Fruit fly (Drosophila melanogaster): ENCODE measurements around the gene Naa40.
A peak's percentile ranks its signal among the peaks of the same experiment; 100 is the strongest.

Gene Naa40

dm6 chr3R:29736678-29737093 is 11.9 kb upstream of the Naa40 start, which contains the start of the genes CG7601 and CIA30 (continued):
- peak; percentile 100 for TF ChIP-seq MBD-R2 (GFP tag; IDR thresholded peaks at IDR 0.05)
- TF ChIP-seq Xrp1 (GFP tag; IDR thresholded peaks at IDR 0.05), result peak; percentile 100
- peak; percentile 99 for TF ChIP-seq CG2889 (GFP tag; IDR thresholded peaks at IDR 0.05)
- TF ChIP-seq CG4707 (GFP tag; optimal IDR thresholded peaks at IDR 0.05), result peak; percentile 84
- TF ChIP-seq ato (GFP tag; IDR thresholded peaks at IDR 0.05; ENCODE audit: partially characterized antibody), result peak; percentile 63; the same call in 1 of the 2 replicates
- TF ChIP-seq gsb (GFP tag; IDR thresholded peaks at IDR 0.05), result peak; percentile 100
- peak; percentile 92 for TF ChIP-seq CG3838 (GFP tag; optimal IDR thresholded peaks at IDR 0.05)
- peak; percentile 99 for TF ChIP-seq Dip3 (GFP tag; optimal IDR thresholded peaks at IDR 0.05)
- TF ChIP-seq wdn (GFP tag; IDR thresholded peaks at IDR 0.05), result peak; percentile 100
- TF ChIP-seq CG2712 (tag; optimal IDR thresholded peaks at IDR 0.05), result peak; percentile 98
- TF ChIP-seq CG10366 (GFP tag; IDR thresholded peaks at IDR 0.05), result peak; percentile 100
- TF ChIP-seq CG3281 (GFP tag; optimal IDR thresholded peaks at IDR 0.05), result peak; percentile 97
- TF ChIP-seq CG12155 (GFP tag; optimal IDR thresholded peaks at IDR 0.05), result peak; percentile 96
- TF ChIP-seq zfh1 (GFP tag; IDR thresholded peaks at IDR 0.05), result peak; percentile 100
- peak; percentile 100 for TF ChIP-seq Abd-B (GFP tag; optimal IDR thresholded peaks at IDR 0.05)
- peak; percentile 99 for TF ChIP-seq fd96Cb (tag; optimal IDR thresholded peaks at IDR 0.05)
- TF ChIP-seq abd-A (tag; optimal IDR thresholded peaks at IDR 0.05), result no peak
- peak; percentile 92 for TF ChIP-seq CG1529 (GFP tag; optimal IDR thresholded peaks at IDR 0.05)
- peak; percentile 98 for TF ChIP-seq en (GFP tag; optimal IDR thresholded peaks at IDR 0.05)
- TF ChIP-seq hb (GFP tag; IDR thresholded peaks at IDR 0.05; ENCODE audit: partially characterized antibody), result no peak
- peak; percentile 100 for TF ChIP-seq CG7372 (GFP tag; IDR thresholded peaks at IDR 0.05)
- TF ChIP-seq zfh2 (GFP tag; optimal IDR thresholded peaks at IDR 0.05), result peak; percentile 99
- TF ChIP-seq twi (tag; optimal IDR thresholded peaks at IDR 0.05), result no peak
- TF ChIP-seq CG7786 (GFP tag; optimal IDR thresholded peaks at IDR 0.05), result peak; percentile 99
- peak; percentile 70 for TF ChIP-seq Elba2 (GFP tag; optimal IDR thresholded peaks at IDR 0.05)
- 0 out of 3 replicates have a peak, but pooled peaks have one; percentile 41 for TF ChIP-seq knrl (GFP tag; IDR thresholded peaks at IDR 0.05; ENCODE audit: partially characterized antibody)
- TF ChIP-seq Blimp-1 (GFP tag; optimal IDR thresholded peaks at IDR 0.05), result peak; percentile 95
- peak; percentile 98 for TF ChIP-seq CG1792 (GFP tag; optimal IDR thresholded peaks at IDR 0.05)
- TF ChIP-seq tio (GFP tag; optimal IDR thresholded peaks at IDR 0.05), result peak; percentile 96
- TF ChIP-seq dmrt11E (tag; optimal IDR thresholded peaks at IDR 0.05), result peak; percentile 95
- no peak for TF ChIP-seq HLHmδ (GFP tag; optimal IDR thresholded peaks at IDR 0.05)
- peak; percentile 96 for TF ChIP-seq Oli (tag; optimal IDR thresholded peaks at IDR 0.05)
- 0 out of 3 replicates have a peak, but pooled peaks have one; percentile 47 for TF ChIP-seq CG34224 (GFP tag; IDR thresholded peaks at IDR 0.05; ENCODE audit: partially characterized antibody)
- peak; percentile 98 for TF ChIP-seq CG34376 (GFP tag; optimal IDR thresholded peaks at IDR 0.05)
- peak; percentile 100 for TF ChIP-seq Drgx (GFP tag; IDR thresholded peaks at IDR 0.05)
- TF ChIP-seq chif (GFP tag; optimal IDR thresholded peaks at IDR 0.05), result peak; percentile 98
- TF ChIP-seq NC2α (GFP tag; optimal IDR thresholded peaks at IDR 0.05), result peak; percentile 94
- TF ChIP-seq HmgZ (tag; optimal IDR thresholded peaks at IDR 0.05), result peak; percentile 98
- TF ChIP-seq pum (GFP tag; optimal IDR thresholded peaks at IDR 0.05), result peak; percentile 99
- peak; percentile 98 for TF ChIP-seq shn (GFP tag; optimal IDR thresholded peaks at IDR 0.05)
- peak; percentile 100 for TF ChIP-seq sens-2 (GFP tag; IDR thresholded peaks at IDR 0.05)
- TF ChIP-seq ftz-f1 (GFP tag; optimal IDR thresholded peaks at IDR 0.05), result peak; percentile 78
- peak; percentile 100 for TF ChIP-seq gce (GFP tag; IDR thresholded peaks at IDR 0.05)
- peak; percentile 92 for TF ChIP-seq CG10274 (GFP tag; optimal IDR thresholded peaks at IDR 0.05)
- TF ChIP-seq Ravus (GFP tag; IDR thresholded peaks at IDR 0.05), result peak; percentile 100
- TF ChIP-seq ranshi (GFP tag; IDR thresholded peaks at IDR 0.05), result peak; percentile 100
- TF ChIP-seq mam (GFP tag; optimal IDR thresholded peaks at IDR 0.05), result peak; percentile 100
- TF ChIP-seq crc (GFP tag; optimal IDR thresholded peaks at IDR 0.05), result peak; percentile 99
- peak; percentile 96 for TF ChIP-seq exex (tag; optimal IDR thresholded peaks at IDR 0.05)
- TF ChIP-seq dm (GFP tag; optimal IDR thresholded peaks at IDR 0.05), result peak; percentile 96
- TF ChIP-seq Rx (GFP tag; IDR thresholded peaks at IDR 0.05), result peak; percentile 100
